Worm (Caenorhabditis elegans) whole organism, mixed stage, embryonic: ENCODE results near the gene C05G5.2.

Experiments used
- M03D4.4 ChIP-seq: sonication (generic microtip); optimal IDR thresholded peaks from 2 replicates; lab custom pipeline; 2017; ENCODE audit warnings: mild to moderate bottlenecking, missing genetic modification characterization, missing compliant biosample characterization
- ces-1 ChIP-seq: fragments of 150-350 bp; optimal IDR thresholded peaks from 2 replicates; lab custom pipeline; 2014; ENCODE audit warnings: missing biosample characterization, missing genetic modification reagents, missing genetic modification characterization
- lsy-2 ChIP-seq: fragments of 150-350 bp; optimal IDR thresholded peaks from 2 replicates; lab custom pipeline; 2014; ENCODE audit warnings: missing biosample characterization, missing genetic modification characterization
- snpc-4 ChIP-seq: fragments of 150-350 bp; optimal IDR thresholded peaks from 2 replicates; lab custom pipeline; 2014; ENCODE audit warnings: missing biosample characterization, missing genetic modification characterization

- no peak for TF ChIP-seq snpc-4 (tag; lab: Kevin White, UChicago)
- no peak for TF ChIP-seq lsy-2 (tag; lab: Kevin White, UChicago)
- TF ChIP-seq ces-1 (GFP tag; lab: Kevin White, UChicago): no peak
- no peak for TF ChIP-seq M03D4.4 (tag; lab: Kevin White, UChicago)
These were observed 46.2 kb downstream of the C05G5.2 start, which contains the start of gene sprr-2 for ce11 chrX:14793198-14793747.
